Fruit fly (Drosophila melanogaster) Kc167 (cell line): ENCODE results near the gene CG4069.

Experiments used
- Myc ChIP-seq: fragments of >200 bp; optimal IDR thresholded peaks from 2 replicates; lab custom pipeline; 2017; ENCODE audit warnings: missing external identifiers
- Sin3A ChIP-seq: fragments of >200 bp; optimal IDR thresholded peaks from 2 replicates; lab custom pipeline; 2018; ENCODE audit warnings: missing external identifiers
- h ChIP-seq: fragments of >200 bp; optimal IDR thresholded peaks from 3 replicates; lab custom pipeline; 2018; ENCODE audit warnings: missing external identifiers
- insv ChIP-seq: fragments of >200 bp; optimal IDR thresholded peaks from 3 replicates; lab custom pipeline; 2018; ENCODE audit warnings: missing external identifiers
- psq ChIP-seq: fragments of >200 bp; optimal IDR thresholded peaks from 2 replicates; lab custom pipeline; 2017; ENCODE audit warnings: missing external identifiers
- ttk ChIP-seq: sonication (Bioruptor generic); optimal IDR thresholded peaks from 2 replicates; lab custom pipeline; 2017; ENCODE audit warnings: missing external identifiers

The CG4069 gene

dm6 chr3L:12495312-12495725 lies 41.8 kb downstream of the CG4069 start:
- TF ChIP-seq psq (lab: Kevin White, UChicago), result no peak
- TF ChIP-seq ttk (lab: Kevin White, UChicago), result no peak
- TF ChIP-seq insv, result no peak
- TF ChIP-seq Myc (lab: Kevin White, UChicago), result no peak
- TF ChIP-seq Sin3A (lab: Kevin White, UChicago), result no peak
- TF ChIP-seq h, result no peak

DNA sequence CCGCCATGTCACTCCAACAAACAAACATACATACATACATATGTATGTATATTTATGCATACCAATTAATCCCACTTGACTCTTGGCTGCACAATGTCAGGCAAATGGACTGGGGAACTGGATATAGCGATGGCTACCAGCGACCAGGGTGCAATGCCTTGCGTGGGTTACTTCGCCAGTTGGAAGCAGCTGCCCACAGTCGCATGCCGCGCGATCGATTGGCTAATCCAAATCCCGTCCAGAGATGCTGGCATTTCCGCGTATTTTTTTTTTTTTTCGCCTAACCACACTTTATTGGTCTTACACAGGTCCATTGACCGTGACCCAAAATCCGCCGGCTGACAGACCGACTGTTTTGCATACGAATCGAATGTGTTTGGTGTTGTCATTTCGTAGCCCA lies 42.8 kb downstream of the CG4069 start:
- no peak for TF ChIP-seq ttk (lab: Kevin White, UChicago)
- no peak for TF ChIP-seq Sin3A (lab: Kevin White, UChicago)
- no peak for TF ChIP-seq insv
- TF ChIP-seq Myc (lab: Kevin White, UChicago), result no peak
- TF ChIP-seq psq (lab: Kevin White, UChicago), result no peak
- no peak for TF ChIP-seq h

DNA sequence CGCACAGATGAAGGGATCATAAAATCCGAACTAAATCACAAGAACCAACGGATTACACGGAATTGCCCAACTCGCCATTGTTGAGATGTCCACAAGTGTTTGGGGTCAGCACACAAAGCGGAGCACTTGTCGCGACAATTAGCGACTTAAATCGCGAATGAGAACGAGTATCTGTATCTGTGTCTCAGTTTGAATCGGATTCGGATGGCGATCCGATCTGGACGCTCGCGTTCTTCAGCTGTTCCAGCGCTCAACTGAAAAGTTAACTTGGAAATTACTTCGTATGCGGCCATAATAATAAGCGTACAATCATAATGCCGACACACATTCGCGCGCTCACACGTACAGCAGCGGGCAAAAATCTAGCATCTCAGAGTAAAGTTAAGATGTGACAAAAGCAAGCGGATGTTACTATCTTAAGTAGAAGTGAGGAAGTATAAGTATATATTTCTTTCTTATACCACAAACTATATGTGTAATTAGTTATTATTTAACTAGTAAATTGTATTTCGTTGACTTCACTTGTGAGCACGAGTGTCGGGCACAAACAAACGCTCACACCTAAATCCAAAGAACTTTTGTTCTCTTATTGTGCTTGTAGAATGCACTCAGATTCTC lies 46.6 kb downstream of the CG4069 start, which contains the start of gene CG10660:
Gene CG10660 (minus strand): TSS at position 259 of the 618 bp plus-strand sequence.
- TF ChIP-seq Sin3A (lab: Kevin White, UChicago), result no peak
- TF ChIP-seq ttk (lab: Kevin White, UChicago), result no peak
- TF ChIP-seq h, result no peak
- no peak for TF ChIP-seq psq (lab: Kevin White, UChicago)
- no peak for TF ChIP-seq Myc (lab: Kevin White, UChicago)
- TF ChIP-seq insv, result no peak

dm6 chr3L:12489952-12490351 lies 47.2 kb downstream of the CG4069 start:
- TF ChIP-seq h, result no peak
- TF ChIP-seq ttk (lab: Kevin White, UChicago), result no peak
- TF ChIP-seq psq (lab: Kevin White, UChicago), result no peak
- TF ChIP-seq insv, result no peak
- TF ChIP-seq Myc (lab: Kevin White, UChicago), result no peak
- TF ChIP-seq Sin3A (lab: Kevin White, UChicago), result no peak

- TF ChIP-seq psq (lab: Kevin White, UChicago) (no peak), ttk (lab: Kevin White, UChicago) (no peak), h (no peak), Myc (lab: Kevin White, UChicago) (no peak), Sin3A (lab: Kevin White, UChicago) (no peak), insv (no peak)
Observed at dm6 chr3L:12486175-12486574, 50.9 kb downstream of the CG4069 start.
